Worm (Caenorhabditis elegans): ENCODE measurements around the gene irg-1.
"Not testable (repeated sequence)": the region's sequence is repeated elsewhere in the genome, so short reads cannot be mapped to it uniquely, and the experiment has no call there.

DNA sequence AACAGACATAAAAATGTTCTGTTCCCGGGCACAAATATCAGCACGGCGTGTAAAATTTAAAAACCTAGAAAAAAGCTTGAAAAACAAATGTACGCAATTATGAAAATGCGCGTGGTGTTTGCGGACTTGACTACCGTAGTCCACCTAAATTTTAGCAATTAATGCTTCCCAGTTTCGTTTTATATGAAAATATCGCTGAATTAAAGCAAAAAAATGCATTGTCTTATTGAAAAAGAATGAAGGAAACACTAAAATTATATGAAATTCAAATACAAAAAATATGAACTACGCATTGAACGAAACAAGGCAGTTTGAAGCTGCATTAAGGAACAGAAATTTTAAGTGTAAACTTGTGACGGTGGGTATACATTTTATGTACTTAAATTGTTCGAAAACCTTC is 17.1 kb upstream of the irg-1 start, which contains the start of gene ugt-64:
- not testable (repeated sequence) for TF ChIP-seq pqm-1 (tag; optimal IDR thresholded peaks at IDR 0.05); sox-2 (GFP tag; IDR thresholded peaks at IDR 0.05); sox-4 (tag; optimal IDR thresholded peaks at IDR 0.05); pat-9 (tag; optimal IDR thresholded peaks at IDR 0.05); fkh-10 (GFP tag; optimal IDR thresholded peaks at IDR 0.05); tbx-7 (tag; optimal IDR thresholded peaks at IDR 0.05); pax-1 (tag; optimal IDR thresholded peaks at IDR 0.05); ceh-19 (GFP tag; optimal IDR thresholded peaks at IDR 0.05); ztf-16 (tag; optimal IDR thresholded peaks at IDR 0.05); hlh-30 (tag; optimal IDR thresholded peaks at IDR 0.05; ENCODE audit: insufficient read depth); hlh-8 (tag; optimal IDR thresholded peaks at IDR 0.05); hlh-15 (tag; optimal IDR thresholded peaks at IDR 0.05)

Measured in whole organism, late embryonic.